Worm (Caenorhabditis elegans) whole organism, late embryonic: Measurements from ENCODE around the gene C18G1.9.
"Not testable (repeated sequence)": the region's sequence is repeated elsewhere in the genome, so short reads cannot be mapped to it uniquely, and the experiment has no call there.

Source experiments
- C08G9.2 ChIP-seq: sonication (generic microtip); optimal IDR thresholded peaks from 2 replicates; lab custom pipeline; 2016; ENCODE audit warnings: mild to moderate bottlenecking, missing genetic modification characterization, moderate library complexity, missing compliant biosample characterization
- F13H6.1 ChIP-seq: sonication (generic microtip); optimal IDR thresholded peaks from 2 replicates; lab custom pipeline; 2016; ENCODE audit warnings: missing genetic modification characterization, missing compliant biosample characterization
- T23F11.4 ChIP-seq: fragments of 200-800 bp; sonication (Bioruptor generic); optimal IDR thresholded peaks from 2 replicates; lab custom pipeline; 2018; ENCODE audit warnings: mild to moderate bottlenecking, missing genetic modification characterization, missing compliant biosample characterization
- ahr-1 ChIP-seq: sonication (generic microtip); optimal IDR thresholded peaks from 2 replicates; lab custom pipeline; 2016; ENCODE audit warnings: missing genetic modification characterization, missing compliant biosample characterization
- ceh-18 ChIP-seq: sonication (generic microtip); optimal IDR thresholded peaks from 2 replicates; lab custom pipeline; 2016; ENCODE audit warnings: missing genetic modification characterization, missing compliant biosample characterization
- ceh-2 ChIP-seq: sonication (generic microtip); optimal IDR thresholded peaks from 2 replicates; lab custom pipeline; 2016; ENCODE audit warnings: missing genotype, missing genetic modification characterization, missing compliant biosample characterization
- ceh-24 ChIP-seq: sonication (generic microtip); optimal IDR thresholded peaks from 2 replicates; lab custom pipeline; 2016; ENCODE audit warnings: mild to moderate bottlenecking, missing genetic modification characterization, missing compliant biosample characterization
- ceh-34 ChIP-seq: sonication (generic microtip); optimal IDR thresholded peaks from 2 replicates; lab custom pipeline; 2016; ENCODE audit warnings: mild to moderate bottlenecking, missing genetic modification characterization, missing compliant biosample characterization
- ceh-48 ChIP-seq: sonication (generic microtip); optimal IDR thresholded peaks from 2 replicates; lab custom pipeline; 2016; ENCODE audit warnings: missing genetic modification characterization, inconsistent platforms, missing compliant biosample characterization
- che-1 ChIP-seq: sonication (generic microtip); optimal IDR thresholded peaks from 2 replicates; lab custom pipeline; 2016; ENCODE audit warnings: mild to moderate bottlenecking, missing genetic modification characterization, missing compliant biosample characterization
- dmd-4 ChIP-seq: sonication (generic microtip); optimal IDR thresholded peaks from 2 replicates; lab custom pipeline; 2016; ENCODE audit warnings: borderline replicate concordance, missing genetic modification characterization, missing compliant biosample characterization
- dve-1 ChIP-seq: sonication (generic microtip); optimal IDR thresholded peaks from 2 replicates; lab custom pipeline; 2017; ENCODE audit warnings: antibody characterized with exemption, mild to moderate bottlenecking, missing genetic modification characterization, missing compliant biosample characterization
- elt-2 ChIP-seq: sonication (generic microtip); optimal IDR thresholded peaks from 2 replicates; lab custom pipeline; 2016; ENCODE audit warnings: missing genetic modification reagents, missing genetic modification characterization, missing compliant biosample characterization
- elt-4 ChIP-seq: sonication (generic microtip); optimal IDR thresholded peaks from 2 replicates; lab custom pipeline; 2016; ENCODE audit warnings: missing genetic modification characterization, missing compliant biosample characterization
- eyg-1 ChIP-seq: sonication (generic microtip); optimal IDR thresholded peaks from 2 replicates; lab custom pipeline; 2016; ENCODE audit warnings: missing genotype, missing genetic modification characterization, missing compliant biosample characterization
- fax-1 ChIP-seq: sonication (generic microtip); optimal IDR thresholded peaks from 2 replicates; lab custom pipeline; 2016; ENCODE audit warnings: missing genotype, missing genetic modification characterization, missing compliant biosample characterization
- hlh-13 ChIP-seq: fragments of 200-800 bp; sonication (Bioruptor generic); optimal IDR thresholded peaks from 2 replicates; lab custom pipeline; 2018; ENCODE audit warnings: mild to moderate bottlenecking, missing genetic modification characterization, missing compliant biosample characterization
- hlh-8 ChIP-seq: sonication (generic microtip); optimal IDR thresholded peaks from 2 replicates; lab custom pipeline; 2016; ENCODE audit warnings: missing genotype, missing genetic modification characterization, missing compliant biosample characterization
- lin-11 ChIP-seq: fragments of 200-800 bp; sonication (Bioruptor generic); optimal IDR thresholded peaks from 2 replicates; lab custom pipeline; 2018; ENCODE audit warnings: mild to moderate bottlenecking, missing genetic modification characterization, missing compliant biosample characterization
- madf-2 ChIP-seq: sonication (generic microtip); optimal IDR thresholded peaks from 2 replicates; lab custom pipeline; 2017; ENCODE audit warnings: missing genetic modification characterization, missing compliant biosample characterization
- nhr-11 ChIP-seq: fragments of 150-350 bp; optimal IDR thresholded peaks from 2 replicates; lab custom pipeline; 2014; ENCODE audit warnings: missing biosample characterization, missing genetic modification characterization
- nhr-232 ChIP-seq: sonication (generic microtip); optimal IDR thresholded peaks from 2 replicates; lab custom pipeline; 2016; ENCODE audit warnings: missing genetic modification characterization, missing compliant biosample characterization
- odd-2 ChIP-seq: sonication (generic microtip); optimal IDR thresholded peaks from 2 replicates; lab custom pipeline; 2017; ENCODE audit warnings: antibody characterized with exemption, mild to moderate bottlenecking, missing genetic modification characterization, missing compliant biosample characterization
- pat-9 ChIP-seq: fragments of 200-800 bp; sonication (Bioruptor generic); optimal IDR thresholded peaks from 2 replicates; lab custom pipeline; 2018; ENCODE audit warnings: mild to moderate bottlenecking, missing genetic modification characterization, moderate library complexity, missing compliant biosample characterization
- pax-1 ChIP-seq: fragments of 150-350 bp; optimal IDR thresholded peaks from 2 replicates; lab custom pipeline; 2014; ENCODE audit warnings: missing biosample characterization, missing genetic modification characterization
- pqm-1 ChIP-seq: sonication (generic microtip); optimal IDR thresholded peaks from 2 replicates; lab custom pipeline; 2016; ENCODE audit warnings: missing genetic modification characterization, missing compliant biosample characterization
- ref-2 ChIP-seq: sonication (generic microtip); optimal IDR thresholded peaks from 2 replicates; lab custom pipeline; 2016; ENCODE audit warnings: missing genetic modification characterization, missing compliant biosample characterization
- sdc-2 ChIP-seq: sonication (generic microtip); optimal IDR thresholded peaks from 2 replicates; lab custom pipeline; 2016; ENCODE audit warnings: missing genotype, missing genetic modification characterization, missing compliant biosample characterization
- sox-2 ChIP-seq: fragments of 200-800 bp; sonication (Bioruptor generic); IDR thresholded peaks from 2 replicates; pipeline ENCODE4 v1.3.6; 2022; ENCODE audit warnings: missing genetic modification reagents, missing genetic modification characterization, missing compliant biosample characterization
- unc-3 ChIP-seq, 2 experiments: fragments of 200-800 bp in 1 of 2; sonication (Bioruptor generic) in 1 of 2; sonication (generic microtip) in 1 of 2; conservative IDR thresholded peaks in 1 of 2; optimal IDR thresholded peaks in 1 of 2; 2 replicates each; pipeline versions ENCODE4 v1.3.6 to Lab custom; 2016 to 2022; ENCODE audit warnings: missing compliant biosample characterization in 2 of 2, missing genetic modification characterization in 2 of 2, missing genetic modification reagents in 1 of 2
- unc-86 ChIP-seq: sonication (generic microtip); optimal IDR thresholded peaks from 2 replicates; lab custom pipeline; 2016; ENCODE audit warnings: missing genetic modification characterization, missing compliant biosample characterization
- zip-5 ChIP-seq: sonication (generic microtip); optimal IDR thresholded peaks from 2 replicates; lab custom pipeline; 2016; ENCODE audit warnings: missing genetic modification characterization, missing compliant biosample characterization

C18G1.9 gene

DNA sequence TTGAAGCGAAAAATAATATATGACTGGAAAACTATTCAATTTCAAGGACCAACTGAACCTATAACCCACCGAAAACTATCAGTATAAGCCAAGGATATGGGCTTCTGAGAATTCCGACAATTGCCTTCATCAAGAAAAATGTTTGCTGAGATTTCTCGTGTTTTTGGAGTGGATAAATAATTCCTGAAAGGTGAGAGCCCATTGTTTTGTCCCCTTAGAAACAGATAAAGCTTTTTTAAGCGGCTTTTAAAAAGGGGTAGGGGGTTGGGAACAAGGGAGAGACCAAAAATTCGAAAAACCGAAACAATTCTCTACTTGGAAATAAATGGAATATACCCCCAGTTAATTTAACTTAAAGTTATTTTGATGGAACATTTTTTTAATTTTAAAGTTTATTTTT lies 3.0 kb downstream of the C18G1.9 start, which contains the start of gene C18G1.8:
Gene C18G1.8, minus strand, starts transcription at position 101 of the 400 bp plus-strand sequence.
- TF ChIP-seq ceh-48 (tag; lab: Kevin White, UChicago) (no peak), elt-4 (tag; lab: Kevin White, UChicago) (no peak), unc-3 (GFP tag; conservative IDR thresholded peaks at IDR 0.05; lab: Robert Waterston, UW) (no peak), unc-3 (tag; optimal IDR thresholded peaks at IDR 0.05; lab: Kevin White, UChicago) (no peak), ceh-18 (tag; lab: Kevin White, UChicago) (no peak), che-1 (tag; lab: Kevin White, UChicago) (no peak), sdc-2 (tag; lab: Kevin White, UChicago) (no peak), unc-86 (tag; lab: Kevin White, UChicago) (no peak), hlh-8 (tag; lab: Kevin White, UChicago) (no peak)
- TF ChIP-seq, all 69 proteins: peak for 0

DNA sequence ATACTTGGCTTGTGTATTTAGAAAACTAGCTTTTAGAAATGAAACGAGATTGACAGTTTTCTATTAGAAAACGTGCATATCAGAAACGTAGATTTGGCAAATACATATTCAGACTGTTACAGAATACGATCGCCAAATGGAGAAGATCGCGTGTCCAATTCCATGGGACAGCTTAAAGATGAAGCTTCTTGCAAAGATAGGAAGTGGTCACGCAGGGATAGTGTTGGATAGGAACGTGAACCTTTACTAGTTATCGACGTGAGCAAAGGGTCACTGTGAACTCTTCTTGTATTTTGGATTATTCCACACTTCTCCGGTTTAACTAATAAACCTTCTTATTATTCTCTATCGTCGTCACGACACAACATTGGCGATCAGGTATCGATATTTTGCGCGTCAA lies 8.9 kb downstream of the C18G1.9 start, which contains the start of gene bgnt-1.4:
Gene bgnt-1.4, plus strand, starts transcription at position 301 of the 400 bp plus-strand sequence.
- TF ChIP-seq ceh-18 (tag; lab: Kevin White, UChicago); C08G9.2; hlh-13: not testable (repeated sequence)

DNA sequence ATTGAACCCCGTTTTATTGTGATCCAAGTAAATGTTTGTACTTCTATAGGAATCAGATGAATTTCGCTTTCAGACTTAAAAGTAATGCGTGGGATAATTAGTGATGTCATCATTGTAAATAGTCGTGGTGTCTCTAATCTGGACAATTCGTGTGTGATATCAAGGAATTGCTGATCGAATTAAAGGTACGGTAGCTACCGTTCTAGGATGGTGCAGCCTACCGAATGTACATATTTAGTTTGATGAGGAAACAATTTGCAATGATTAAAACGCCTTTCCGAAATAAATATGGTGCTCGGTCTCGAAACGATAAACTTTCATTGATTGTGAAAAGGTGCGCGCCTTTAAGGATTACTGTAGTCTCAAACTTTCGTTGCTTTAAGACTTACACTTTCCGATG lies 11.0 kb downstream of the C18G1.9 start:
- TF ChIP-seq fax-1, result no peak
- TF ChIP-seq unc-3 (GFP tag; conservative IDR thresholded peaks at IDR 0.05; lab: Robert Waterston, UW), result no peak
- no peak for TF ChIP-seq unc-3 (tag; optimal IDR thresholded peaks at IDR 0.05; lab: Kevin White, UChicago)
- no peak for TF ChIP-seq ceh-24
- TF ChIP-seq ceh-18 (tag; lab: Kevin White, UChicago), result no peak
- TF ChIP-seq dve-1 (tag; lab: Kevin White, UChicago), result no peak
- no peak for TF ChIP-seq ceh-34 (tag; lab: Kevin White, UChicago)
- no peak for TF ChIP-seq sox-2
- no peak for TF ChIP-seq nhr-232
- TF ChIP-seq zip-5 (tag; lab: Kevin White, UChicago), result no peak
- TF ChIP-seq hlh-13, result no peak
- TF ChIP-seq sdc-2 (tag; lab: Kevin White, UChicago), result no peak
- no peak for TF ChIP-seq ceh-48 (tag; lab: Kevin White, UChicago)
- no peak for TF ChIP-seq nhr-11 (tag; lab: Kevin White, UChicago)
- no peak for TF ChIP-seq ref-2 (tag; lab: Kevin White, UChicago)
- no peak for TF ChIP-seq odd-2 (tag; lab: Kevin White, UChicago)
- no peak for TF ChIP-seq pax-1
- no peak for TF ChIP-seq pqm-1 (tag; lab: Kevin White, UChicago)

DNA sequence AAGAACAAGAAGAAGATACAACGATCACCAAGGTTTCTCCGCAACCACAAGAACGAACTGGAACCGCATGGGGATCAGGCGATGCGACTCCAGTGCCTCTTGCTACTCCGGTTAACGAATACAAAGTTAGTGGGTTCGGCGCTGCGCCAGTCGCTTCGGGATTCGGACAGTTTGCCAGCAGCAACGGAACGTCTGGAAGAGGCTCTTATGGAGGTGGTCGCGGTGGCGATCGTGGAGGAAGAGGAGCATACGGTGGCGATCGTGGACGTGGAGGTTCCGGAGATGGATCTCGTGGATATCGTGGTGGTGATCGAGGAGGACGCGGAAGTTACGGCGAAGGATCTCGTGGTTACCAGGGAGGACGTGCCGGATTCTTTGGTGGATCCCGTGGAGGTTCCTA lies 11.5 kb downstream of the C18G1.9 start:
- TF ChIP-seq T23F11.4 (GFP tag; lab: Kevin White, UChicago) (no peak), ahr-1 (tag; lab: Kevin White, UChicago) (no peak), ceh-2 (tag; lab: Kevin White, UChicago) (no peak), che-1 (tag; lab: Kevin White, UChicago) (no peak)

DNA sequence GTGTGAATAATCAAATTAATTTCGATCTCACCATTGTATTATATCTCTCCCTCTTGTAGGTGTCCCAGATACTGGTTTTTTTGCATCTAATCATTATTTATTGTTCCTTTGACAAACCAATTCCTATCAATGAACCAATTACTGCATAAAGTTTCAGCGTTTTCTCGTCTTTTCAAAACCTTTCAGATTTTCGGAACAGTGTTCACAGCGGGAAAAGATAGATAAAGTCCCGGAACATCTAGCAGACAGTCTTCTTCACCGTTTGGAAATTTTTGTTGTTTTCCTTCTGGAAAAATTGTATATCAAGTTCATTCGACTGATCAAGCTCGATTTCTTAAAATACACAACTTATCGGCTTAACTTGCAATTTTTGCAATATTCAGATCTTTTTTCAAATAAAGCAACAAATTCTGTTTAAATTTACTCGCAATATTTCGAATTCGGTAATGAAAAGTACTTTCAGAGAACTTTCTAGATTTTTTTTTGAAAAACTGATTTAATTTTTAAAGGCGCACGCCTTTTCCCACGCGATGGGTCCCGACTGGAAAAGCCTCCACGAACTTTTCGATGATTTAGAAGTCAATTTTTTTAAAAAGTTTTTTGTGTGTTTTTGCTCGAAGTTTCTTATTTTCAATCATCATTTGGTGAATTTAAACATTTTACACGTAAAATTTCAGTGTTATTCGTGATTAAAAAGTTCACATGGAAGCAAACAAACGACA lies 14.1 kb downstream of the C18G1.9 start, which contains the start of gene pgl-3:
Gene pgl-3, plus strand, starts transcription at position 672 of the 722 bp plus-strand sequence.
- TF ChIP-seq dve-1 (tag; lab: Kevin White, UChicago) (no peak), eyg-1 (tag; lab: Kevin White, UChicago) (no peak), zip-5 (tag; lab: Kevin White, UChicago) (no peak), lin-11 (tag; lab: Kevin White, UChicago) (no peak), elt-2 (no peak), dmd-4 (no peak), elt-4 (tag; lab: Kevin White, UChicago) (no peak), pax-1 (no peak), F13H6.1 (no peak), madf-2 (tag; lab: Kevin White, UChicago) (no peak), pat-9 (no peak), hlh-13 (no peak), sdc-2 (tag; lab: Kevin White, UChicago) (no peak)
